Fruit fly (Drosophila melanogaster) whole organism, embryonic: Measurements from ENCODE around the gene LysS.
A peak's percentile ranks its signal among the peaks of the same experiment; 100 is the strongest.

ENCODE experiments used
- ATbp ChIP-seq: fragments of 200-800 bp; sonication (Bioruptor generic); optimal IDR thresholded peaks from 2 replicates; lab custom pipeline; 2017; ENCODE audit warnings: missing biosample characterization, mild to moderate bottlenecking, missing genetic modification characterization, missing genetic modification reagents
- Abd-B ChIP-seq: fragments of 200-800 bp; sonication (Bioruptor generic); optimal IDR thresholded peaks from 2 replicates; lab custom pipeline; 2018; ENCODE audit warnings: missing biosample characterization, mild to moderate bottlenecking, missing genetic modification characterization, moderate library complexity
- Blimp-1 ChIP-seq: fragments of 200-800 bp; sonication (Bioruptor generic); optimal IDR thresholded peaks from 3 replicates; lab custom pipeline; 2018; ENCODE audit warnings: missing biosample characterization, missing genetic modification characterization, mild to moderate bottlenecking, moderate library complexity, missing genetic modification reagents
- BtbVII ChIP-seq: fragments of 200-800 bp; sonication (Bioruptor generic); optimal IDR thresholded peaks from 3 replicates; lab custom pipeline; 2017; ENCODE audit warnings: missing biosample characterization, mild to moderate bottlenecking, missing genetic modification characterization
- CG10147 ChIP-seq: fragments of 200-800 bp; sonication (Bioruptor generic); optimal IDR thresholded peaks from 2 replicates; lab custom pipeline; 2019; ENCODE audit warnings: missing biosample characterization, mild to moderate bottlenecking, missing genetic modification characterization, moderate library complexity
- CG1024 ChIP-seq: fragments of 200-800 bp; sonication (Bioruptor generic); IDR thresholded peaks from 2 replicates; pipeline ENCODE4 v1.3.6; 2022; ENCODE audit warnings: missing biosample characterization, missing genetic modification characterization
- CG10565 ChIP-seq: fragments of 200-800 bp; sonication (Bioruptor generic); optimal IDR thresholded peaks from 3 replicates; lab custom pipeline; 2016; ENCODE audit warnings: missing biosample characterization, mild to moderate bottlenecking, missing genetic modification characterization
- CG12236 ChIP-seq: fragments of 200-800 bp; sonication (Bioruptor generic); optimal IDR thresholded peaks from 2 replicates; lab custom pipeline; 2016; ENCODE audit warnings: missing biosample characterization, missing genetic modification characterization
- CG13424 ChIP-seq: fragments of 200-800 bp; sonication (Bioruptor generic); optimal IDR thresholded peaks from 2 replicates; lab custom pipeline; 2019; ENCODE audit warnings: missing biosample characterization, mild to moderate bottlenecking, missing genetic modification characterization, moderate library complexity
- CG13624 ChIP-seq: fragments of 200-800 bp; sonication (Bioruptor generic); optimal IDR thresholded peaks from 2 replicates; lab custom pipeline; 2016; ENCODE audit warnings: missing biosample characterization, missing genetic modification characterization
- CG14860 ChIP-seq: fragments of 200-800 bp; sonication (Bioruptor generic); IDR thresholded peaks from 3 replicates; pipeline ENCODE4 v1.3.6; 2022; ENCODE audit warnings: missing biosample characterization, missing genetic modification characterization; ENCODE audit not compliant: partially characterized antibody
- CG1832 ChIP-seq: fragments of 200-800 bp; sonication (Bioruptor generic); optimal IDR thresholded peaks from 2 replicates; lab custom pipeline; 2017; ENCODE audit warnings: missing biosample characterization, mild to moderate bottlenecking, missing genetic modification characterization, inconsistent platforms
- CG18764 ChIP-seq: fragments of 200-800 bp; sonication (Bioruptor generic); optimal IDR thresholded peaks from 3 replicates; lab custom pipeline; 2016; ENCODE audit warnings: missing biosample characterization, missing genetic modification characterization
- CG2120 ChIP-seq: fragments of 200-800 bp; sonication (Bioruptor generic); optimal IDR thresholded peaks from 3 replicates; lab custom pipeline; 2016; ENCODE audit warnings: missing biosample characterization, missing genetic modification characterization
- CG2875 ChIP-seq: fragments of 200-800 bp; sonication (Bioruptor generic); optimal IDR thresholded peaks from 2 replicates; lab custom pipeline; 2017; ENCODE audit warnings: missing biosample characterization, mild to moderate bottlenecking, missing genetic modification characterization, missing genetic modification reagents
- CG3065 ChIP-seq: fragments of 200-800 bp; sonication (Bioruptor generic); optimal IDR thresholded peaks from 2 replicates; lab custom pipeline; 2016; ENCODE audit warnings: missing biosample characterization, missing genetic modification characterization
- CG34422 ChIP-seq: fragments of 200-800 bp; sonication (Bioruptor generic); IDR thresholded peaks from 3 replicates; pipeline ENCODE4 v1.3.6; 2022; ENCODE audit warnings: missing biosample characterization, missing genetic modification characterization
- CG3726 ChIP-seq: fragments of 200-800 bp; sonication (Bioruptor generic); IDR thresholded peaks from 3 replicates; pipeline ENCODE4, ENCODE4 v1.3.6; 2022; ENCODE audit warnings: missing biosample characterization, missing genetic modification characterization
- CG6765 ChIP-seq: fragments of 200-800 bp; sonication (Bioruptor generic); optimal IDR thresholded peaks from 3 replicates; lab custom pipeline; 2017; ENCODE audit warnings: missing biosample characterization, mild to moderate bottlenecking, missing genetic modification characterization
- CG7786 ChIP-seq: fragments of 200-800 bp; sonication (Bioruptor generic); optimal IDR thresholded peaks from 2 replicates; lab custom pipeline; 2016; ENCODE audit warnings: missing biosample characterization, missing genetic modification characterization
- CG7839 ChIP-seq: fragments of 200-800 bp; sonication (Bioruptor generic); optimal IDR thresholded peaks from 3 replicates; lab custom pipeline; 2018; ENCODE audit warnings: missing biosample characterization, mild to moderate bottlenecking, missing genetic modification characterization, moderate library complexity
- CG8359 ChIP-seq: fragments of 200-800 bp; sonication (Bioruptor generic); optimal IDR thresholded peaks from 2 replicates; lab custom pipeline; 2017; ENCODE audit warnings: missing biosample characterization, mild to moderate bottlenecking, missing genetic modification characterization, borderline replicate concordance
- CG9932 ChIP-seq: fragments of 200-800 bp; sonication (Bioruptor generic); IDR thresholded peaks from 2 replicates; pipeline ENCODE4 v1.3.6; 2022; ENCODE audit warnings: missing biosample characterization, missing genetic modification characterization
- CoRest ChIP-seq: fragments of 200-800 bp; sonication (Bioruptor generic); optimal IDR thresholded peaks from 3 replicates; lab custom pipeline; 2018; ENCODE audit warnings: missing biosample characterization, mild to moderate bottlenecking, missing genetic modification characterization, moderate library complexity
- D19A ChIP-seq: fragments of 200-800 bp; optimal IDR thresholded peaks from 3 replicates; lab custom pipeline; 2019; ENCODE audit warnings: missing biosample characterization, mild to moderate bottlenecking, missing genetic modification characterization, moderate library complexity
- Dbx ChIP-seq: fragments of 200-800 bp; sonication (Bioruptor generic); IDR thresholded peaks from 3 replicates; pipeline ENCODE4 v1.3.6; 2022; ENCODE audit warnings: missing biosample characterization, missing genetic modification characterization
- ERR ChIP-seq: fragments of 200-800 bp; sonication (Bioruptor generic); optimal IDR thresholded peaks from 2 replicates; lab custom pipeline; 2016; ENCODE audit warnings: missing biosample characterization, missing genetic modification characterization
- Fer1 ChIP-seq: fragments of 200-800 bp; sonication (Bioruptor generic); optimal IDR thresholded peaks from 2 replicates; lab custom pipeline; 2017; ENCODE audit warnings: missing biosample characterization, mild to moderate bottlenecking, missing genetic modification characterization
- HLH3B ChIP-seq: fragments of 200-800 bp; sonication (Bioruptor generic); IDR thresholded peaks from 2 replicates; pipeline ENCODE4 v1.3.6; 2022; ENCODE audit warnings: missing biosample characterization, missing genetic modification characterization
- HLH4C ChIP-seq: fragments of 200-800 bp; sonication (Bioruptor generic); IDR thresholded peaks from 3 replicates; pipeline ENCODE4 v1.3.6; 2022; ENCODE audit warnings: missing biosample characterization, missing genetic modification characterization; ENCODE audit not compliant: partially characterized antibody
- MESR4 ChIP-seq: fragments of 200-800 bp; sonication (Bioruptor generic); optimal IDR thresholded peaks from 2 replicates; lab custom pipeline; 2018; ENCODE audit warnings: missing biosample characterization, mild to moderate bottlenecking, missing genetic modification characterization, moderate library complexity
- NC2α ChIP-seq: fragments of 200-800 bp; sonication (Bioruptor generic); optimal IDR thresholded peaks from 2 replicates; lab custom pipeline; 2016; ENCODE audit warnings: missing biosample characterization, missing genetic modification characterization
- Nf-YB ChIP-seq: fragments of 200-800 bp; sonication (Bioruptor generic); optimal IDR thresholded peaks from 3 replicates; lab custom pipeline; 2019; ENCODE audit warnings: missing biosample characterization, mild to moderate bottlenecking, missing genetic modification characterization, moderate library complexity
- Nf-YC ChIP-seq: fragments of 200-800 bp; optimal IDR thresholded peaks from 3 replicates; lab custom pipeline; 2019; ENCODE audit warnings: missing biosample characterization, mild to moderate bottlenecking, missing genetic modification characterization, moderate library complexity
- Pdp1 ChIP-seq, 2 experiments: fragments of 200-800 bp; sonication (Bioruptor generic); optimal IDR thresholded peaks; 3 replicates each; lab custom pipeline; 2016; ENCODE audit warnings: missing biosample characterization in 2 of 2, missing genetic modification characterization in 2 of 2, mild to moderate bottlenecking in 1 of 2, moderate library complexity in 1 of 2
- crp ChIP-seq, 2 experiments: fragments of 200-800 bp; sonication (Bioruptor generic); optimal IDR thresholded peaks; 2 replicates in 1 of 2; 3 replicates in 1 of 2; lab custom pipeline; 2017; ENCODE audit warnings: missing biosample characterization in 2 of 2, missing genetic modification characterization in 2 of 2, mild to moderate bottlenecking in 1 of 2, moderate library complexity in 1 of 2
- eve ChIP-seq, 2 experiments: fragments of >200 bp; optimal IDR thresholded peaks; 2 replicates each; lab custom pipeline; 2017; ENCODE audit warnings: missing biosample characterization in 2 of 2, missing genetic modification characterization in 2 of 2
- fd3F ChIP-seq: fragments of 200-800 bp; sonication (Bioruptor generic); optimal IDR thresholded peaks from 2 replicates; lab custom pipeline; 2018; ENCODE audit warnings: missing biosample characterization, mild to moderate bottlenecking, missing genetic modification characterization, moderate library complexity
- her ChIP-seq: fragments of 200-800 bp; sonication (Bioruptor generic); optimal IDR thresholded peaks from 2 replicates; lab custom pipeline; 2016; ENCODE audit warnings: missing biosample characterization, missing genetic modification characterization
- lilli ChIP-seq: fragments of 200-800 bp; sonication (Bioruptor generic); optimal IDR thresholded peaks from 3 replicates; lab custom pipeline; 2016; ENCODE audit warnings: missing biosample characterization, missing genetic modification characterization
- lmd ChIP-seq: fragments of 200-800 bp; sonication (Bioruptor generic); IDR thresholded peaks from 2 replicates; pipeline ENCODE4 v1.3.6; 2022; ENCODE audit warnings: missing biosample characterization, missing genetic modification characterization
- nerfin-2 ChIP-seq: fragments of 200-800 bp; sonication (Bioruptor generic); IDR thresholded peaks from 2 replicates; pipeline ENCODE4 v1.3.6; 2022; ENCODE audit warnings: missing biosample characterization, missing genetic modification characterization; ENCODE audit not compliant: partially characterized antibody
- oc ChIP-seq: fragments of 200-800 bp; sonication (Bioruptor generic); optimal IDR thresholded peaks from 2 replicates; lab custom pipeline; 2018; ENCODE audit warnings: missing biosample characterization, mild to moderate bottlenecking, missing genetic modification characterization, moderate library complexity
- otp ChIP-seq: fragments of 200-800 bp; sonication (Bioruptor generic); IDR thresholded peaks from 3 replicates; pipeline ENCODE4, ENCODE4 v1.3.6; 2022; ENCODE audit warnings: missing biosample characterization, missing genetic modification characterization
- scrt ChIP-seq: fragments of 200-800 bp; sonication (Bioruptor generic); optimal IDR thresholded peaks from 2 replicates; lab custom pipeline; 2018; ENCODE audit warnings: missing biosample characterization, mild to moderate bottlenecking, missing genetic modification characterization, moderate library complexity
- sens ChIP-seq: fragments of 200-800 bp; sonication (Bioruptor generic); peaks from one replicate; lab custom pipeline; 2016; ENCODE audit warnings: missing biosample characterization, missing genetic modification characterization
- sug ChIP-seq: fragments of 200-800 bp; optimal IDR thresholded peaks from 2 replicates; lab custom pipeline; 2019; ENCODE audit warnings: missing biosample characterization, mild to moderate bottlenecking, missing genetic modification characterization, moderate library complexity
- trh ChIP-seq: fragments of 200-800 bp; sonication (Bioruptor generic); optimal IDR thresholded peaks from 2 replicates; lab custom pipeline; 2016; ENCODE audit warnings: missing biosample characterization, missing genetic modification characterization
- wek ChIP-seq: fragments of 200-800 bp; sonication (Bioruptor generic); optimal IDR thresholded peaks from 3 replicates; lab custom pipeline; 2018; ENCODE audit warnings: missing biosample characterization, mild to moderate bottlenecking, missing genetic modification characterization, moderate library complexity

LysS gene

dm6 chr3L:1193123-1193844 lies 34.3 kb upstream of the LysS start, which contains the start of gene Trhn (continued):
- TF ChIP-seq Nf-YC (tag; lab: Kevin White, UChicago) (peak; percentile 83), CoRest (tag; lab: Kevin White, UChicago) (peak; percentile 10), CG3726 (no peak), Abd-B (GFP tag; lab: Kevin White, UChicago) (no peak), NC2α (no peak), MESR4 (GFP tag; lab: Kevin White, UChicago) (no peak), CG10147 (peak; percentile 8), Blimp-1 (GFP tag; lab: Kevin White, UChicago) (peak; percentile 11), BtbVII (GFP tag; lab: Kevin White, UChicago) (no peak), D19A (peak; percentile 76), wek (GFP tag; lab: Kevin White, UChicago) (no peak), HLH3B (GFP tag; lab: Robert Waterston, UW) (no peak), CG7839 (tag; lab: Kevin White, UChicago) (peak; percentile 29), CG1024 (GFP tag; lab: Robert Waterston, UW) (no peak), eve (GFP tag; optimal IDR thresholded peaks at IDR 0.05; lab: Kevin White, UChicago) (no peak), scrt (GFP tag; lab: Kevin White, UChicago) (peak; percentile 60), trh (no peak), CG9932 (GFP tag; lab: Robert Waterston, UW) (no peak), CG10565 (GFP tag; lab: Kevin White, UChicago) (no peak), Nf-YB (GFP tag; lab: Kevin White, UChicago) (peak; percentile 24), crp (GFP tag; optimal IDR thresholded peaks at IDR 0.05; lab: Kevin White, UChicago) (no peak), CG34422 (no peak), CG6765 (GFP tag; lab: Kevin White, UChicago) (no peak), sens (GFP tag; lab: Kevin White, UChicago) (peak; percentile 58), Dbx (no peak), CG18764 (GFP tag; lab: Kevin White, UChicago) (no peak), CG1832 (GFP tag; lab: Kevin White, UChicago) (no peak), CG8359 (GFP tag; lab: Kevin White, UChicago) (no peak), CG13624 (GFP tag; lab: Kevin White, UChicago) (no peak), otp (GFP tag; lab: Robert Waterston, UW) (no peak), Fer1 (GFP tag; lab: Kevin White, UChicago) (peak; percentile 38), HLH4C (no peak), CG7786 (GFP tag; lab: Kevin White, UChicago) (no peak), CG14860 (GFP tag; lab: Robert Waterston, UW) (no peak), ERR (no peak), CG13424 (tag; lab: Kevin White, UChicago) (peak; percentile 36), ATbp (GFP tag; lab: Kevin White, UChicago) (no peak), sug (tag; lab: Kevin White, UChicago) (no peak), fd3F (GFP tag; lab: Kevin White, UChicago) (no peak), lmd (GFP tag; lab: Robert Waterston, UW) (no peak; the same call in 1 of the 2 replicates), oc (tag; lab: Kevin White, UChicago) (no peak), CG3065 (no peak), CG2120 (GFP tag; lab: Kevin White, UChicago) (no peak), CG12236 (no peak), lilli (GFP tag; lab: Kevin White, UChicago) (no peak), CG2875 (no peak), her (GFP tag; lab: Kevin White, UChicago) (no peak), Pdp1 (GFP tag; optimal IDR thresholded peaks at IDR 0.05; lab: Kevin White, UChicago) (no peak), nerfin-2 (GFP tag; lab: Robert Waterston, UW) (no peak)
